Fruit fly (Drosophila melanogaster): ENCODE measurements around the gene Sfxn1-3.

Sfxn1-3 gene

dm6 chr3R:4333964-4334363 lies 44.4 kb upstream of the Sfxn1-3 start, which contains the start of gene CG9776 (continued):
- TF ChIP-seq ase (GFP tag; IDR thresholded peaks at IDR 0.05) = no peak
- peak; percentile 4 for TF ChIP-seq CG13123 (GFP tag; optimal IDR thresholded peaks at IDR 0.05)
- peak; percentile 16 for TF ChIP-seq CG9876 (GFP tag; optimal IDR thresholded peaks at IDR 0.05)
- TF ChIP-seq CG15269 (tag; optimal IDR thresholded peaks at IDR 0.05) = no peak
- TF ChIP-seq ara (GFP tag; IDR thresholded peaks at IDR 0.05) = peak; percentile 63; the same call in 1 of the 2 replicates
- peak; percentile 98 for TF ChIP-seq inv (GFP tag; IDR thresholded peaks at IDR 0.05; ENCODE audit: partially characterized antibody)
- no peak for TF ChIP-seq CG13894 (tag; optimal IDR thresholded peaks at IDR 0.05)
- peak; percentile 51 for TF ChIP-seq CG4424 (GFP tag; optimal IDR thresholded peaks at IDR 0.05)
- no peak for TF ChIP-seq CG4404 (GFP tag; IDR thresholded peaks at IDR 0.05)
- TF ChIP-seq eyg (GFP tag; optimal IDR thresholded peaks at IDR 0.05) = peak; percentile 41
- TF ChIP-seq cwo (GFP tag; optimal IDR thresholded peaks at IDR 0.05) = no peak
- TF ChIP-seq CG10209 (GFP tag; optimal IDR thresholded peaks at IDR 0.05) = peak; percentile 61
- TF ChIP-seq HLH54F (GFP tag; optimal IDR thresholded peaks at IDR 0.05) = peak; percentile 71
- TF ChIP-seq ap (GFP tag; IDR thresholded peaks at IDR 0.05) = 0 out of 2 replicates have a peak, but pooled peaks have one; percentile 6
- peak; percentile 96 for TF ChIP-seq CG1024 (GFP tag; IDR thresholded peaks at IDR 0.05)
- no peak for TF ChIP-seq Mes4 (GFP tag; optimal IDR thresholded peaks at IDR 0.05)
- TF ChIP-seq CG11247 (GFP tag; IDR thresholded peaks at IDR 0.05) = peak; percentile 23; the same call in 1 of the 2 replicates
- no peak for TF ChIP-seq schlank (tag; optimal IDR thresholded peaks at IDR 0.05)
- peak; percentile 66; the same call in 1 of the 3 replicates for TF ChIP-seq CG2199 (GFP tag; IDR thresholded peaks at IDR 0.05)
- TF ChIP-seq CG3163 (GFP tag; optimal IDR thresholded peaks at IDR 0.05) = peak; percentile 60
- TF ChIP-seq abd-A (tag; optimal IDR thresholded peaks at IDR 0.05) = no peak
- no peak for TF ChIP-seq pros (GFP tag; optimal IDR thresholded peaks at IDR 0.05)
- peak; percentile 70 for TF ChIP-seq ems (GFP tag; optimal IDR thresholded peaks at IDR 0.05)
- TF ChIP-seq sens-2 (GFP tag; IDR thresholded peaks at IDR 0.05) = no peak
- no peak for TF ChIP-seq CG7745 (tag; optimal IDR thresholded peaks at IDR 0.05)
- TF ChIP-seq CG18619 (GFP tag; optimal IDR thresholded peaks at IDR 0.05) = no peak
- TF ChIP-seq odd (GFP tag; optimal IDR thresholded peaks at IDR 0.05) = no peak
- TF ChIP-seq tgo (GFP tag; IDR thresholded peaks at IDR 0.05) = peak; percentile 51; the same call in 2 of the 3 replicates
- TF ChIP-seq ATbp (GFP tag; optimal IDR thresholded peaks at IDR 0.05) = no peak
- peak; percentile 11 for TF ChIP-seq disco-r (GFP tag; optimal IDR thresholded peaks at IDR 0.05)
- no peak for TF ChIP-seq CG6689 (GFP tag; IDR thresholded peaks at IDR 0.05)
- TF ChIP-seq NC2β (GFP tag; optimal IDR thresholded peaks at IDR 0.05) = peak; percentile 67
- no peak for TF ChIP-seq CG5180 (GFP tag; optimal IDR thresholded peaks at IDR 0.05)
- TF ChIP-seq wek (GFP tag; optimal IDR thresholded peaks at IDR 0.05) = peak; percentile 45
- no peak for TF ChIP-seq Hmr (GFP tag; optimal IDR thresholded peaks at IDR 0.05)
- no peak for TF ChIP-seq CG30431 (GFP tag; optimal IDR thresholded peaks at IDR 0.05)
- peak in 1 of 2 experiments; percentile 7 for TF ChIP-seq insv (GFP tag; optimal IDR thresholded peaks at IDR 0.05)
- no peak for TF ChIP-seq D (optimal IDR thresholded peaks at IDR 0.05)
- peak; percentile 20 for TF ChIP-seq D (GFP tag; optimal IDR thresholded peaks at IDR 0.05)
- peak; percentile 98 for TF ChIP-seq CG13287 (GFP tag; IDR thresholded peaks at IDR 0.05; ENCODE audit: partially characterized antibody)
- no peak for TF ChIP-seq CG6683 (GFP tag; optimal IDR thresholded peaks at IDR 0.05)
- no peak for TF ChIP-seq sima (GFP tag; optimal IDR thresholded peaks at IDR 0.05)
- no peak for TF ChIP-seq ewg (GFP tag; optimal IDR thresholded peaks at IDR 0.05)
- TF ChIP-seq CG7987 (GFP tag; optimal IDR thresholded peaks at IDR 0.05) = no peak
- no peak for TF ChIP-seq Nf-YC (tag; optimal IDR thresholded peaks at IDR 0.05)
- peak; percentile 44 for TF ChIP-seq CG15479 (GFP tag; optimal IDR thresholded peaks at IDR 0.05)
- no peak for TF ChIP-seq BtbVII (GFP tag; optimal IDR thresholded peaks at IDR 0.05)
- TF ChIP-seq croc (GFP tag; conservative IDR thresholded peaks at IDR 0.05) = 0 out of 3 replicates have a peak, but pooled peaks have one; percentile 17
- no peak for TF ChIP-seq zf30C (GFP tag; optimal IDR thresholded peaks at IDR 0.05)
- TF ChIP-seq CG7271 (tag; optimal IDR thresholded peaks at IDR 0.05) = peak; percentile 50
- TF ChIP-seq Fer2 (tag; optimal IDR thresholded peaks at IDR 0.05) = no peak
